Fruit fly (Drosophila melanogaster) whole organism, wandering third instar larva: Measurements from ENCODE around the gene CG44014.

Experiments
- Abd-B ChIP-seq: fragments of >200 bp; optimal IDR thresholded peaks from 2 replicates; lab custom pipeline; 2017; ENCODE audit warnings: missing biosample characterization, missing genetic modification characterization
- CG9705 ChIP-seq: fragments of 200-800 bp; sonication (Bioruptor generic); optimal IDR thresholded peaks from 2 replicates; lab custom pipeline; 2018; ENCODE audit warnings: missing biosample characterization, mild to moderate bottlenecking, missing genetic modification characterization
- CrebA ChIP-seq: fragments of 200-800 bp; sonication (Bioruptor generic); optimal IDR thresholded peaks from 2 replicates; lab custom pipeline; 2016; ENCODE audit warnings: missing biosample characterization, mild to moderate bottlenecking, missing genetic modification characterization, borderline replicate concordance
- Dfd ChIP-seq: fragments of >200 bp; optimal IDR thresholded peaks from 2 replicates; lab custom pipeline; 2017; ENCODE audit warnings: missing biosample characterization, missing genetic modification characterization
- Dif ChIP-seq: fragments of 200-275, 200-300 bp; sonication (Bioruptor generic); optimal IDR thresholded peaks from 2 replicates; lab custom pipeline; 2018; ENCODE audit warnings: missing biosample characterization, missing genetic modification characterization; ENCODE audit not compliant: partially characterized antibody
- HLH106 ChIP-seq: fragments of 200-800 bp; optimal IDR thresholded peaks from 3 replicates; lab custom pipeline; 2019; ENCODE audit warnings: missing biosample characterization, mild to moderate bottlenecking, missing genetic modification characterization, moderate library complexity
- Hnf4 ChIP-seq: fragments of 200-800 bp; sonication (Bioruptor generic); optimal IDR thresholded peaks from 2 replicates; lab custom pipeline; 2016; ENCODE audit warnings: missing biosample characterization, mild to moderate bottlenecking, missing genetic modification characterization
- Hr78 ChIP-seq: fragments of >200 bp; optimal IDR thresholded peaks from 2 replicates; lab custom pipeline; 2017; ENCODE audit warnings: missing biosample characterization, missing genetic modification characterization
- Hr83 ChIP-seq: fragments of 200-300 bp; sonication (Bioruptor generic); optimal IDR thresholded peaks from 2 replicates; lab custom pipeline; 2016; ENCODE audit warnings: missing biosample characterization, mild to moderate bottlenecking, missing genetic modification characterization, moderate library complexity; ENCODE audit not compliant: poor library complexity, severe bottlenecking
- Jra ChIP-seq: sonication (Bioruptor generic); optimal IDR thresholded peaks from 2 replicates; lab custom pipeline; 2016; ENCODE audit warnings: missing biosample characterization, missing genetic modification characterization
- Myc ChIP-seq: fragments of >200 bp; optimal IDR thresholded peaks from 2 replicates; lab custom pipeline; 2017
- N ChIP-seq: fragments of >200 bp; optimal IDR thresholded peaks from 2 replicates; lab custom pipeline; 2018; ENCODE audit warnings: missing biosample characterization, missing external identifiers, missing genetic modification characterization
- OdsH ChIP-seq: fragments of 200-800 bp; sonication (Bioruptor generic); optimal IDR thresholded peaks from 2 replicates; lab custom pipeline; 2016; ENCODE audit warnings: missing biosample characterization, mild to moderate bottlenecking, missing genetic modification characterization
- Rel ChIP-seq, 2 experiments: fragments of 200-800 bp; sonication (Bioruptor generic) in 1 of 2; optimal IDR thresholded peaks; 2 replicates in 1 of 2; 3 replicates in 1 of 2; lab custom pipeline; 2016 to 2019; ENCODE audit warnings: mild to moderate bottlenecking in 2 of 2, missing biosample characterization in 2 of 2, missing genetic modification characterization in 2 of 2, moderate library complexity in 1 of 2
- Sp1 ChIP-seq: fragments of 200-800 bp; sonication (Bioruptor generic); optimal IDR thresholded peaks from 3 replicates; lab custom pipeline; 2019; ENCODE audit warnings: missing biosample characterization, mild to moderate bottlenecking, missing genetic modification characterization, moderate library complexity
- Vsx2 ChIP-seq: fragments of 200-300, 225-300 bp; sonication (Bioruptor generic); optimal IDR thresholded peaks from 2 replicates; lab custom pipeline; 2018; ENCODE audit warnings: missing biosample characterization, missing genetic modification characterization; ENCODE audit not compliant: partially characterized antibody
- br ChIP-seq: fragments of 200-800 bp; sonication (Bioruptor generic); optimal IDR thresholded peaks from 2 replicates; lab custom pipeline; 2016; ENCODE audit warnings: missing biosample characterization, missing genetic modification characterization
- dl ChIP-seq, 2 experiments: fragments of 175-275, 200-275 bp in 1 of 2; fragments of 200-275 bp in 1 of 2; sonication (Bioruptor generic); optimal IDR thresholded peaks; lab custom pipeline; 2018; ENCODE audit warnings: mild to moderate bottlenecking in 2 of 2, missing biosample characterization in 2 of 2, missing genetic modification characterization in 2 of 2, moderate library complexity in 2 of 2; ENCODE audit not compliant: partially characterized antibody in 2 of 2, insufficient read depth in 1 of 2
- dmrt93B ChIP-seq: fragments of 200-800 bp; sonication (Bioruptor generic); optimal IDR thresholded peaks from 2 replicates; lab custom pipeline; 2018; ENCODE audit warnings: missing biosample characterization, mild to moderate bottlenecking, missing genetic modification characterization
- dsf ChIP-seq: sonication (Bioruptor generic); optimal IDR thresholded peaks from 2 replicates; lab custom pipeline; 2016; ENCODE audit warnings: missing biosample characterization, missing genetic modification characterization, borderline replicate concordance
- ey ChIP-seq: fragments of 200-800 bp; sonication (Bioruptor generic); optimal IDR thresholded peaks from 2 replicates; lab custom pipeline; 2016; ENCODE audit warnings: missing biosample characterization, missing genetic modification characterization
- foxo ChIP-seq, 2 experiments: fragments of 200-800 bp; sonication (Bioruptor generic); optimal IDR thresholded peaks; 2 replicates in 1 of 2; 3 replicates in 1 of 2; lab custom pipeline; 2016 to 2017; ENCODE audit warnings: missing biosample characterization in 2 of 2, missing genetic modification characterization in 2 of 2
- jim ChIP-seq: fragments of 175-275, 200-325 bp; sonication (Bioruptor generic); optimal IDR thresholded peaks from 2 replicates; lab custom pipeline; 2016; ENCODE audit warnings: missing biosample characterization, mild to moderate bottlenecking, missing genetic modification characterization
- lola ChIP-seq: fragments of >200 bp; optimal IDR thresholded peaks from 2 replicates; lab custom pipeline; 2017; ENCODE audit warnings: missing biosample characterization, missing genetic modification characterization
- psq ChIP-seq: fragments of 200-800 bp; sonication (Bioruptor generic); optimal IDR thresholded peaks from 3 replicates; lab custom pipeline; 2017; ENCODE audit warnings: missing biosample characterization, mild to moderate bottlenecking, missing genetic modification characterization, moderate library complexity
- rgr ChIP-seq: fragments of 200-800 bp; sonication (Bioruptor generic); optimal IDR thresholded peaks from 3 replicates; lab custom pipeline; 2016; ENCODE audit warnings: missing biosample characterization, mild to moderate bottlenecking, missing genetic modification characterization
- sage ChIP-seq: fragments of 200-800 bp; sonication (Bioruptor generic); optimal IDR thresholded peaks from 2 replicates; lab custom pipeline; 2016; ENCODE audit warnings: missing biosample characterization, mild to moderate bottlenecking, missing genetic modification characterization
- tai ChIP-seq: sonication (Bioruptor generic); optimal IDR thresholded peaks from 2 replicates; lab custom pipeline; 2016; ENCODE audit warnings: missing biosample characterization, missing genetic modification characterization
- usp ChIP-seq: fragments of >200 bp; optimal IDR thresholded peaks from 2 replicates; lab custom pipeline; 2017; ENCODE audit warnings: missing biosample characterization, missing genetic modification characterization
- woc ChIP-seq: sonication (Bioruptor generic); optimal IDR thresholded peaks from 2 replicates; lab custom pipeline; 2016; ENCODE audit warnings: missing biosample characterization, mild to moderate bottlenecking, missing genetic modification characterization

CG44014 gene

dm6 chr3R:15482858-15483257 is 25.8 kb downstream of the CG44014 start, which contains the start of gene Rh6:
Gene Rh6 (plus strand): TSS chr3R:15483158.
- TF ChIP-seq ey (GFP tag; lab: Kevin White, UChicago) (no peak), CrebA (GFP tag; lab: Kevin White, UChicago) (no peak), Abd-B (GFP tag; lab: Kevin White, UChicago) (no peak), lola (GFP tag; lab: Kevin White, UChicago) (no peak), CG9705 (GFP tag; lab: Kevin White, UChicago) (no peak), Rel (GFP tag; optimal IDR thresholded peaks at IDR 0.05; lab: Kevin White, UChicago) (no peak), Rel (tag; optimal IDR thresholded peaks at IDR 0.05; lab: Kevin White, UChicago) (no peak), Hr83 (no peak), Jra (GFP tag; lab: Kevin White, UChicago) (no peak), Hnf4 (GFP tag; lab: Kevin White, UChicago) (no peak), Hr78 (GFP tag; lab: Kevin White, UChicago) (no peak), dmrt93B (GFP tag; lab: Kevin White, UChicago) (no peak), OdsH (GFP tag; lab: Kevin White, UChicago) (no peak), psq (no peak), Vsx2 (no peak)

dm6 chr3R:15481606-15482005 is 27.1 kb downstream of the CG44014 start, which contains the start of gene B9d1:
Gene B9d1 (plus strand): TSS chr3R:15481906.
- TF ChIP-seq N (GFP tag; lab: Kevin White, UChicago) (no peak), OdsH (GFP tag; lab: Kevin White, UChicago) (no peak), Vsx2 (no peak), Hnf4 (GFP tag; lab: Kevin White, UChicago) (no peak), Dfd (GFP tag; lab: Kevin White, UChicago) (no peak), Rel (GFP tag; optimal IDR thresholded peaks at IDR 0.05; lab: Kevin White, UChicago) (no peak), Rel (tag; optimal IDR thresholded peaks at IDR 0.05; lab: Kevin White, UChicago) (no peak), Jra (GFP tag; lab: Kevin White, UChicago) (no peak), HLH106 (tag; lab: Kevin White, UChicago) (no peak), Dif (no peak), usp (no peak), tai (GFP tag; lab: Kevin White, UChicago) (no peak), Myc (lab: Kevin White, UChicago) (no peak), Sp1 (no peak), Hr78 (GFP tag; lab: Kevin White, UChicago) (no peak), br (GFP tag; lab: Kevin White, UChicago) (no peak)
- TF ChIP-seq, all 38 proteins: peak for 0

DNA sequence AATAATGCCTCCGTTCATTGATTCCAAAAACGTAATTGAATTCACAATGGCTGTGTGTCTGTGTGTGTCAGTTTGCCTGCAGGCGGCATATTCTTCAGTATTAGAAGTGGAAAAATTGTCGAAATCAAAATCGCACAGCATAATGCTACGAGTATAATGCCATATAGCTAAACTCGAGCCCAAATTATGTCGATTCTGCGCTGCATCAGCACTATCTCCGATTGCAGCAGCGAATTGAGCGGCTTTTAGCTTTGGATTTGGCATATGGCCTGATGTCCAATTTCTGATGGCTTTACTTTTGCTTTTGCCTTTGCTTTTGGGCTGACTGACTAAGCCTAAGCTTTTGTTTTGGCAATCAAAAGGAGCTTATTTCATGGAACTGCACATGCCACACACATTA is 28.6 kb downstream of the CG44014 start:
- TF ChIP-seq jim (GFP tag; lab: Kevin White, UChicago) = no peak
- no peak for TF ChIP-seq CG9705 (GFP tag; lab: Kevin White, UChicago)
- TF ChIP-seq foxo (GFP tag; optimal IDR thresholded peaks at IDR 0.05; lab: Kevin White, UChicago) = no peak
- no peak for TF ChIP-seq lola (GFP tag; lab: Kevin White, UChicago)
- no peak for TF ChIP-seq Hr83
- TF ChIP-seq sage (GFP tag; lab: Kevin White, UChicago) = no peak
- TF ChIP-seq, all 38 proteins: peak for 0

- TF ChIP-seq Dif (peak; percentile 55), lola (GFP tag; lab: Kevin White, UChicago) (no peak), woc (GFP tag; lab: Kevin White, UChicago) (no peak), N (GFP tag; lab: Kevin White, UChicago) (no peak), usp (no peak), CG9705 (GFP tag; lab: Kevin White, UChicago) (no peak), psq (no peak), dl (GFP tag; optimal IDR thresholded peaks at IDR 0.05; lab: Kevin White, UChicago; ENCODE audit: insufficient read depth in 1 of 2, partially characterized antibody in 2 of 2) (peak; percentile 44 to 80), rgr (GFP tag; lab: Kevin White, UChicago) (no peak), Hr83 (no peak), OdsH (GFP tag; lab: Kevin White, UChicago) (no peak), sage (GFP tag; lab: Kevin White, UChicago) (no peak), dsf (GFP tag; lab: Kevin White, UChicago) (no peak), foxo (GFP tag; optimal IDR thresholded peaks at IDR 0.05; lab: Kevin White, UChicago) (no peak)
These were observed 32.6 kb downstream of the CG44014 start, which contains the start of gene AdamTS-A for dm6 chr3R:15475973-15476692. Gene AdamTS-A (minus strand): TSS chr3R:15476193.
